Worm (Caenorhabditis elegans) whole organism, L4/young adult: ENCODE measurements around the gene F13B12.1.

Experiments
- dao-5 ChIP-seq: sonication (generic microtip); optimal IDR thresholded peaks from 2 replicates; lab custom pipeline; 2016; ENCODE audit warnings: missing genotype, missing genetic modification characterization, moderate library complexity, missing compliant biosample characterization
- him-1 ChIP-seq: sonication (generic microtip); optimal IDR thresholded peaks from 2 replicates; lab custom pipeline; 2016; ENCODE audit warnings: missing genotype, missing genetic modification reagents, missing genetic modification characterization, missing compliant biosample characterization

ce11 chrIV:10374601-10375000 lies 49.8 kb downstream of the F13B12.1 start, which contains the start of gene mask-1:
- no peak for TF ChIP-seq him-1 (tag; lab: Kevin White, UChicago)
- TF ChIP-seq dao-5 (tag; lab: Kevin White, UChicago) = no peak
